Worm (Caenorhabditis elegans): Measurements from ENCODE around the gene T13H10.2.

- TF ChIP-seq klf-2 (GFP tag; conservative IDR thresholded peaks at IDR 0.05): no peak
- no peak for TF ChIP-seq cog-1 (tag; optimal IDR thresholded peaks at IDR 0.05)
- TF ChIP-seq T22C8.4 (GFP tag; IDR thresholded peaks at IDR 0.05): no peak
- no peak for TF ChIP-seq tab-1 (GFP tag; IDR thresholded peaks at IDR 0.05)
- no peak for TF ChIP-seq med-1 (GFP tag; optimal IDR thresholded peaks at IDR 0.05; ENCODE audit: insufficient read depth)
- TF ChIP-seq flt-1 (GFP tag; IDR thresholded peaks at IDR 0.05): no peak
- no peak for TF ChIP-seq ztf-23 (GFP tag; IDR thresholded peaks at IDR 0.05)
Observed at ce11 chrIV:9982226-9982794, 18.3 kb downstream of the T13H10.2 start, which contains the start of gene rrp-1.
